In genomic region chr3L:20524409-20525010, dm6 we compare ENCODE assay signal across 4 fruit fly cellular contexts.
TF ChIP-seq lines count a peak whose summit lies in the region.

No protein-coding gene starts in this region.

- no peak for TF ChIP-seq CTCF in whole organism, embryonic (GFP tag; optimal IDR thresholded peaks at IDR 0.05; lab: Kevin White, UChicago)

TF ChIP-seq in whole organism, adult, 20 proteins besides CTCF, POLR2A, EP300 and RAD21:
- no peak for TF ChIP-seq pad (GFP tag; optimal IDR thresholded peaks at IDR 0.05; lab: Kevin White, UChicago)
- TF ChIP-seq tj (GFP tag; optimal IDR thresholded peaks at IDR 0.05; lab: Kevin White, UChicago): peak; percentile 50
- peak; percentile 81 for TF ChIP-seq cic (GFP tag; optimal IDR thresholded peaks at IDR 0.05; lab: Kevin White, UChicago)
- peak; percentile 42 for TF ChIP-seq kay (GFP tag; lab: Kevin White, UChicago; ENCODE audit: borderline replicate concordance)
- TF ChIP-seq CG5204 (GFP tag; optimal IDR thresholded peaks at IDR 0.05; lab: Kevin White, UChicago): no peak
- TF ChIP-seq Mnt (GFP tag; optimal IDR thresholded peaks at IDR 0.05; lab: Kevin White, UChicago): peak; percentile 60
- TF ChIP-seq CG33017 (tag; optimal IDR thresholded peaks at IDR 0.05; lab: Kevin White, UChicago): no peak
TF ChIP-seq in whole organism, adult: peak in this region for 4.

TF ChIP-seq in whole organism, embryonic, 481 proteins besides CTCF, POLR2A, EP300 and RAD21 (continues in another document):
- TF ChIP-seq CG1024 (GFP tag; IDR thresholded peaks at IDR 0.05; lab: Robert Waterston, UW): no peak
- TF ChIP-seq chinmo (GFP tag; IDR thresholded peaks at IDR 0.05; lab: Robert Waterston, UW; ENCODE audit: partially characterized antibody): 0 out of 4 replicates have a peak, but pooled peaks have one; percentile 58
- TF ChIP-seq peb (GFP tag; IDR thresholded peaks at IDR 0.05; lab: Robert Waterston, UW): no peak
- TF ChIP-seq TFAM (GFP tag; optimal IDR thresholded peaks at IDR 0.05; lab: Kevin White, UChicago): no peak
- peak in 1 of 2 experiments; percentile 45 for TF ChIP-seq Pdp1 (GFP tag; optimal IDR thresholded peaks at IDR 0.05; lab: Kevin White, UChicago)
- TF ChIP-seq gcm (GFP tag; optimal IDR thresholded peaks at IDR 0.05; lab: Kevin White, UChicago): no peak
- no peak for TF ChIP-seq ato (GFP tag; IDR thresholded peaks at IDR 0.05; lab: Robert Waterston, UW; ENCODE audit: partially characterized antibody)
- no peak for TF ChIP-seq CG4424 (GFP tag; optimal IDR thresholded peaks at IDR 0.05; lab: Kevin White, UChicago)
- no peak for TF ChIP-seq CG12659 (GFP tag; optimal IDR thresholded peaks at IDR 0.05; lab: Kevin White, UChicago)
- peak; percentile 39 for TF ChIP-seq Med (GFP tag; lab: Kevin White, UChicago)
- no peak for TF ChIP-seq CG7372 (GFP tag; IDR thresholded peaks at IDR 0.05; lab: Robert Waterston, UW)
- no peak for TF ChIP-seq CG2120 (GFP tag; optimal IDR thresholded peaks at IDR 0.05; lab: Kevin White, UChicago)
- no peak for TF ChIP-seq cg (GFP tag; optimal IDR thresholded peaks at IDR 0.05; lab: Kevin White, UChicago)
- no peak for TF ChIP-seq ATbp (GFP tag; optimal IDR thresholded peaks at IDR 0.05; lab: Kevin White, UChicago)
- peak; percentile 3 for TF ChIP-seq ftz-f1 (GFP tag; optimal IDR thresholded peaks at IDR 0.05; lab: Kevin White, UChicago)
- no peak for TF ChIP-seq CG12219 (GFP tag; optimal IDR thresholded peaks at IDR 0.05; lab: Kevin White, UChicago)
- TF ChIP-seq luna (GFP tag; optimal IDR thresholded peaks at IDR 0.05; lab: Kevin White, UChicago): no peak
- TF ChIP-seq CG12236 (GFP tag; optimal IDR thresholded peaks at IDR 0.05; lab: Kevin White, UChicago): no peak
- TF ChIP-seq Xbp1 (GFP tag; optimal IDR thresholded peaks at IDR 0.05; lab: Kevin White, UChicago): no peak
- 0 out of 2 replicates have a peak, but pooled peaks have one; percentile 15 for TF ChIP-seq sob (GFP tag; IDR thresholded peaks at IDR 0.05; lab: Robert Waterston, UW)
- TF ChIP-seq scrt (GFP tag; optimal IDR thresholded peaks at IDR 0.05; lab: Kevin White, UChicago): no peak
- TF ChIP-seq CG5180 (GFP tag; optimal IDR thresholded peaks at IDR 0.05; lab: Kevin White, UChicago): no peak
- TF ChIP-seq CG1529 (GFP tag; optimal IDR thresholded peaks at IDR 0.05; lab: Kevin White, UChicago): no peak
- TF ChIP-seq nom (GFP tag; optimal IDR thresholded peaks at IDR 0.05; lab: Kevin White, UChicago): no peak
- no peak for TF ChIP-seq ci (GFP tag; IDR thresholded peaks at IDR 0.05; lab: Robert Waterston, UW)
- no peak for TF ChIP-seq chn (GFP tag; optimal IDR thresholded peaks at IDR 0.05; lab: Kevin White, UChicago)
- TF ChIP-seq E2f2 (GFP tag; IDR thresholded peaks at IDR 0.05; lab: Robert Waterston, UW): no peak
- no peak for TF ChIP-seq org-1 (GFP tag; optimal IDR thresholded peaks at IDR 0.05; lab: Kevin White, UChicago)
- no peak for TF ChIP-seq Neu2 (GFP tag; optimal IDR thresholded peaks at IDR 0.05; lab: Kevin White, UChicago; ENCODE audit: borderline replicate concordance)

TF ChIP-seq in whole organism, prepupa, 60 proteins besides CTCF, POLR2A, EP300 and RAD21:
- TF ChIP-seq Eip78C (GFP tag; lab: Kevin White, UChicago): peak; percentile 4
- TF ChIP-seq fd85E (GFP tag; optimal IDR thresholded peaks at IDR 0.05; lab: Kevin White, UChicago): no peak
- peak; percentile 60 for TF ChIP-seq svp (GFP tag; lab: Kevin White, UChicago)
- no peak for TF ChIP-seq CG9139 (GFP tag; optimal IDR thresholded peaks at IDR 0.05; lab: Kevin White, UChicago)
- TF ChIP-seq vri (GFP tag; optimal IDR thresholded peaks at IDR 0.05; lab: Kevin White, UChicago): peak; percentile 35
- no peak for TF ChIP-seq Hr4 (GFP tag; optimal IDR thresholded peaks at IDR 0.05; lab: Kevin White, UChicago)

TF ChIP-seq in whole organism, pupa, 21 proteins besides CTCF, POLR2A, EP300 and RAD21:
- no peak for TF ChIP-seq gl (tag; optimal IDR thresholded peaks at IDR 0.05; lab: Kevin White, UChicago)
- peak; percentile 23; the same call in 1 of the 2 replicates for TF ChIP-seq CG32121 (GFP tag; IDR thresholded peaks at IDR 0.05; lab: Robert Waterston, UW)
